Fruit fly (Drosophila melanogaster): ENCODE data around the gene NdufV3.

Gene NdufV3

dm6 chrX:11379139-11379538 is 29.3 kb downstream of the NdufV3 start:
- no peak for TF ChIP-seq CG8478 (optimal IDR thresholded peaks at IDR 0.05)
- no peak for TF ChIP-seq CTCF (optimal IDR thresholded peaks at IDR 0.05)

- TF ChIP-seq CTCF (optimal IDR thresholded peaks at IDR 0.05) (no peak), CG8478 (optimal IDR thresholded peaks at IDR 0.05) (no peak)
Measured at dm6 chrX:11379747-11380146, 29.9 kb downstream of the NdufV3 start.

- TF ChIP-seq CG8478 (optimal IDR thresholded peaks at IDR 0.05) (no peak), CTCF (optimal IDR thresholded peaks at IDR 0.05) (no peak)
Measured at dm6 chrX:11382588-11382987, 32.8 kb downstream of the NdufV3 start.

- TF ChIP-seq CTCF (optimal IDR thresholded peaks at IDR 0.05) = no peak
- TF ChIP-seq CG8478 (optimal IDR thresholded peaks at IDR 0.05) = no peak
Measured at dm6 chrX:11383530-11383929, 33.7 kb downstream of the NdufV3 start.

- TF ChIP-seq CTCF (optimal IDR thresholded peaks at IDR 0.05) (no peak), CG8478 (optimal IDR thresholded peaks at IDR 0.05) (no peak)
Measured at dm6 chrX:11384023-11384444, 34.2 kb downstream of the NdufV3 start.

dm6 chrX:11385498-11385897 is 35.7 kb downstream of the NdufV3 start:
- TF ChIP-seq CTCF (optimal IDR thresholded peaks at IDR 0.05) = no peak
- no peak for TF ChIP-seq CG8478 (optimal IDR thresholded peaks at IDR 0.05)

dm6 chrX:11389494-11390447 is 40.0 kb downstream of the NdufV3 start:
- TF ChIP-seq CTCF (optimal IDR thresholded peaks at IDR 0.05) = no peak
- no peak for TF ChIP-seq CG8478 (optimal IDR thresholded peaks at IDR 0.05)

- no peak for TF ChIP-seq CG8478 (optimal IDR thresholded peaks at IDR 0.05)
- TF ChIP-seq CTCF (optimal IDR thresholded peaks at IDR 0.05) = no peak
Measured at dm6 chrX:11390625-11391363, 41.0 kb downstream of the NdufV3 start.

dm6 chrX:11391364-11391915 is 41.6 kb downstream of the NdufV3 start:
- TF ChIP-seq CTCF (optimal IDR thresholded peaks at IDR 0.05) = no peak
- no peak for TF ChIP-seq CG8478 (optimal IDR thresholded peaks at IDR 0.05)

- TF ChIP-seq CG8478 (optimal IDR thresholded peaks at IDR 0.05) = no peak
- TF ChIP-seq CTCF (optimal IDR thresholded peaks at IDR 0.05) = no peak
Measured at dm6 chrX:11393003-11393620, 43.3 kb downstream of the NdufV3 start.

All from S2 (cell line).